Worm (Caenorhabditis elegans) whole organism, L3 larva: ENCODE results near the gene W09C2.7.
A peak's percentile ranks its signal among the peaks of the same experiment; 100 is the strongest.

Experiments
- ZK546.5 ChIP-seq: sonication (generic microtip); optimal IDR thresholded peaks from 2 replicates; lab custom pipeline; 2017; ENCODE audit warnings: missing biosample characterization, missing genetic modification characterization
- aly-2 ChIP-seq: fragments of 150-350 bp; optimal IDR thresholded peaks from 2 replicates; lab custom pipeline; 2014; ENCODE audit warnings: missing biosample characterization, missing genetic modification characterization
- ama-1 ChIP-seq: fragments of 150-350 bp; optimal IDR thresholded peaks from 2 replicates; lab custom pipeline; 2018
- ceh-16 ChIP-seq: sonication (generic microtip); optimal IDR thresholded peaks from 2 replicates; lab custom pipeline; 2017; ENCODE audit warnings: missing biosample characterization, missing genetic modification characterization
- ceh-28 ChIP-seq: fragments of 150-350 bp; optimal IDR thresholded peaks from 2 replicates; lab custom pipeline; 2014; ENCODE audit warnings: missing biosample characterization, missing genetic modification reagents, missing genetic modification characterization
- ceh-82 ChIP-seq: fragments of 150-350 bp; optimal IDR thresholded peaks from 2 replicates; lab custom pipeline; 2014; ENCODE audit warnings: missing biosample characterization, missing genetic modification characterization
- daf-12 ChIP-seq: fragments of 150-350 bp; optimal IDR thresholded peaks from 2 replicates; lab custom pipeline; 2014; ENCODE audit warnings: missing biosample characterization, missing genetic modification reagents, missing genetic modification characterization
- egl-5 ChIP-seq: fragments of 150-350 bp; optimal IDR thresholded peaks from 2 replicates; lab custom pipeline; 2017; ENCODE audit warnings: missing biosample characterization, missing genetic modification reagents, missing genetic modification characterization, inconsistent platforms
- elt-1 ChIP-seq: fragments of 150-350 bp; optimal IDR thresholded peaks from 2 replicates; lab custom pipeline; 2014; ENCODE audit warnings: missing biosample characterization, missing genetic modification characterization
- elt-2 ChIP-seq: sonication (generic microtip); optimal IDR thresholded peaks from 2 replicates; lab custom pipeline; 2016; ENCODE audit warnings: missing genetic modification reagents, mild to moderate bottlenecking, missing genetic modification characterization, missing compliant biosample characterization
- elt-3 ChIP-seq, 3 experiments: fragments of 150-350 bp in 1 of 3; sonication (generic microtip) in 2 of 3; optimal IDR thresholded peaks; 2 replicates in 2 of 3; 4 replicates in 1 of 3; lab custom pipeline; 2014 to 2017; ENCODE audit warnings: missing biosample characterization in 3 of 3, missing genetic modification characterization in 3 of 3
- eor-1 ChIP-seq, 2 experiments: fragments of 150-350 bp; optimal IDR thresholded peaks; 2 replicates each; lab custom pipeline; 2014 to 2018; ENCODE audit warnings: missing biosample characterization in 2 of 2, missing genetic modification characterization in 2 of 2
- fkh-10 ChIP-seq: sonication (generic microtip); optimal IDR thresholded peaks from 2 replicates; lab custom pipeline; 2017; ENCODE audit warnings: missing biosample characterization, missing genetic modification reagents, missing genetic modification characterization
- fkh-2 ChIP-seq: fragments of 150-350 bp; optimal IDR thresholded peaks from 2 replicates; lab custom pipeline; 2014; ENCODE audit warnings: missing biosample characterization, missing genetic modification reagents, missing genetic modification characterization
- fos-1 ChIP-seq: fragments of 150-350 bp; optimal IDR thresholded peaks from 2 replicates; lab custom pipeline; 2014; ENCODE audit warnings: missing biosample characterization, missing genetic modification characterization
- lin-39 ChIP-seq: fragments of 150-350 bp; optimal IDR thresholded peaks from 2 replicates; lab custom pipeline; 2018; ENCODE audit warnings: missing biosample characterization, missing genetic modification reagents, missing genetic modification characterization
- lsy-12 ChIP-seq: sonication (generic microtip); optimal IDR thresholded peaks from 2 replicates; lab custom pipeline; 2016; ENCODE audit warnings: mild to moderate bottlenecking, missing genetic modification characterization, missing compliant biosample characterization
- mdl-1 ChIP-seq: fragments of 150-350 bp; optimal IDR thresholded peaks from 2 replicates; lab custom pipeline; 2014; ENCODE audit warnings: missing biosample characterization, missing genetic modification characterization
- mml-1 ChIP-seq: fragments of 150-350 bp; sonication (generic microtip); optimal IDR thresholded peaks from 3 replicates; lab custom pipeline; 2014; ENCODE audit warnings: missing biosample characterization, missing genetic modification characterization
- nhr-12 ChIP-seq: fragments of 150-350 bp; optimal IDR thresholded peaks from 2 replicates; lab custom pipeline; 2014; ENCODE audit warnings: missing biosample characterization, missing genetic modification characterization
- nhr-23 ChIP-seq: fragments of 150-350 bp; optimal IDR thresholded peaks from 2 replicates; lab custom pipeline; 2014; ENCODE audit warnings: missing biosample characterization, missing genetic modification reagents, missing genetic modification characterization
- nhr-25 ChIP-seq: sonication (generic microtip); optimal IDR thresholded peaks from 2 replicates; lab custom pipeline; 2017; ENCODE audit warnings: missing biosample characterization, missing genetic modification characterization
- nhr-28 ChIP-seq: fragments of 150-350 bp; optimal IDR thresholded peaks from 2 replicates; lab custom pipeline; 2014; ENCODE audit warnings: missing biosample characterization, missing genetic modification characterization
- nhr-43 ChIP-seq: sonication (generic microtip); optimal IDR thresholded peaks from 2 replicates; lab custom pipeline; 2016; ENCODE audit warnings: mild to moderate bottlenecking, missing genetic modification characterization, missing compliant biosample characterization; ENCODE audit not compliant: poor library complexity, severe bottlenecking
- nhr-67 ChIP-seq: fragments of 150-350 bp; optimal IDR thresholded peaks from 2 replicates; lab custom pipeline; 2014; ENCODE audit warnings: missing biosample characterization, missing genetic modification characterization
- nhr-77 ChIP-seq: fragments of 150-350 bp; optimal IDR thresholded peaks from 2 replicates; lab custom pipeline; 2014; ENCODE audit warnings: missing biosample characterization, missing genetic modification characterization
- pha-4 ChIP-seq: fragments of 150-350 bp; optimal IDR thresholded peaks from 2 replicates; lab custom pipeline; 2014; ENCODE audit warnings: missing biosample characterization, missing genetic modification reagents, missing genetic modification characterization
- sea-2 ChIP-seq: fragments of 150-350 bp; sonication (generic microtip); optimal IDR thresholded peaks from 4 replicates; lab custom pipeline; 2014; ENCODE audit warnings: missing biosample characterization, missing genetic modification reagents, missing genetic modification characterization
- snpc-4 ChIP-seq: fragments of 150-350 bp; optimal IDR thresholded peaks from 2 replicates; lab custom pipeline; 2014; ENCODE audit warnings: missing biosample characterization, missing genetic modification characterization
- unc-39 ChIP-seq: sonication (generic microtip); optimal IDR thresholded peaks from 4 replicates; lab custom pipeline; 2017; ENCODE audit warnings: missing biosample characterization, missing genetic modification characterization
- zag-1 ChIP-seq: fragments of 150-350 bp; optimal IDR thresholded peaks from 2 replicates; lab custom pipeline; 2014; ENCODE audit warnings: missing biosample characterization, missing genetic modification characterization

W09C2.7 gene

ce11 chrIV:9643188-9643587 is 21.0 kb upstream of the W09C2.7 start, which contains the start of gene degl-2:
Gene degl-2, plus strand, starts transcription at chrIV:9643488.
- no peak for TF ChIP-seq elt-1 (tag; lab: Kevin White, UChicago)
- TF ChIP-seq nhr-12 (tag; lab: Kevin White, UChicago) = no peak
- no peak for TF ChIP-seq lin-39 (tag; lab: Kevin White, UChicago)

ce11 chrIV:9641925-9642324 is 19.8 kb upstream of the W09C2.7 start, which contains the start of gene del-2:
Gene del-2, minus strand, starts transcription at chrIV:9642025.
- TF ChIP-seq lin-39 (tag; lab: Kevin White, UChicago) (no peak), nhr-43 (tag; lab: Kevin White, UChicago) (no peak), egl-5 (tag; lab: Kevin White, UChicago) (no peak), ceh-82 (tag; lab: Kevin White, UChicago) (no peak), ZK546.5 (tag; lab: Kevin White, UChicago) (no peak), fkh-2 (no peak), nhr-67 (tag; lab: Kevin White, UChicago) (no peak), pha-4 (tag; lab: Kevin White, UChicago) (no peak), elt-3 (tag; optimal IDR thresholded peaks at IDR 0.05; lab: Kevin White, UChicago) (no peak), daf-12 (tag; lab: Kevin White, UChicago) (no peak), ceh-16 (no peak), unc-39 (tag; lab: Kevin White, UChicago) (no peak), fos-1 (no peak), snpc-4 (tag; lab: Kevin White, UChicago) (no peak), eor-1 (tag; optimal IDR thresholded peaks at IDR 0.05; lab: Kevin White, UChicago) (no peak), elt-1 (tag; lab: Kevin White, UChicago) (no peak), aly-2 (tag; lab: Kevin White, UChicago) (no peak)
- TF ChIP-seq, all 47 proteins: peak for 0

ce11 chrIV:9634848-9635247 is 12.7 kb upstream of the W09C2.7 start, which contains the start of gene mca-1:
Gene mca-1, minus strand, starts transcription at chrIV:9634948.
- TF ChIP-seq ceh-16 (no peak), nhr-25 (tag; lab: Kevin White, UChicago) (no peak), elt-2 (tag; lab: Kevin White, UChicago) (no peak), ceh-28 (tag; lab: Kevin White, UChicago) (no peak), fkh-10 (GFP tag; lab: Kevin White, UChicago) (no peak), ama-1 (lab: Kevin White, UChicago) (no peak), elt-3 (tag; optimal IDR thresholded peaks at IDR 0.05; lab: Kevin White, UChicago) (no peak), nhr-28 (no peak), sea-2 (GFP tag; lab: Kevin White, UChicago) (no peak)

ce11 chrIV:9633889-9634288 is 11.7 kb upstream of the W09C2.7 start:
- TF ChIP-seq elt-3 (tag; optimal IDR thresholded peaks at IDR 0.05; lab: Kevin White, UChicago) (peak in 1 of 3 experiments; percentile 2), zag-1 (tag; lab: Kevin White, UChicago) (no peak), elt-2 (tag; lab: Kevin White, UChicago) (no peak)
- TF ChIP-seq, all 47 proteins: peak for 1

ce11 chrIV:9632966-9633494 is 10.9 kb upstream of the W09C2.7 start:
- TF ChIP-seq elt-2 (tag; lab: Kevin White, UChicago) = no peak
- TF ChIP-seq fkh-10 (GFP tag; lab: Kevin White, UChicago) = no peak
- peak in 2 of 3 experiments; percentile 51 to 63 for TF ChIP-seq elt-3 (tag; optimal IDR thresholded peaks at IDR 0.05; lab: Kevin White, UChicago)
- peak; percentile 51 for TF ChIP-seq nhr-23
- no peak for TF ChIP-seq sea-2 (GFP tag; lab: Kevin White, UChicago)
- TF ChIP-seq mdl-1 = no peak

- TF ChIP-seq mml-1 (tag; lab: Kevin White, UChicago) (no peak), lin-39 (tag; lab: Kevin White, UChicago) (no peak), nhr-77 (tag; lab: Kevin White, UChicago) (no peak), fkh-2 (no peak), nhr-43 (tag; lab: Kevin White, UChicago) (no peak), lsy-12 (tag; lab: Kevin White, UChicago) (no peak), ceh-82 (tag; lab: Kevin White, UChicago) (no peak)
These were observed 9.9 kb upstream of the W09C2.7 start for ce11 chrIV:9632094-9632493.
